Fruit fly (Drosophila melanogaster) whole organism, adult: ENCODE measurements around the gene CG14106.

Experiments used
- CG11617 ChIP-seq: fragments of 200-800 bp; sonication (Bioruptor generic); optimal IDR thresholded peaks from 2 replicates; lab custom pipeline; 2017; ENCODE audit warnings: mild to moderate bottlenecking, missing biosample characterization, missing genetic modification reagents, missing genetic modification characterization
- CG12768 ChIP-seq: fragments of 200-800 bp; sonication (Bioruptor generic); optimal IDR thresholded peaks from 2 replicates; lab custom pipeline; 2017; ENCODE audit warnings: missing biosample characterization, missing genetic modification characterization, mild to moderate bottlenecking, moderate library complexity, missing genetic modification reagents
- CG14711 ChIP-seq: fragments of 200-800 bp; sonication (Bioruptor generic); optimal IDR thresholded peaks from 2 replicates; lab custom pipeline; 2018; ENCODE audit warnings: missing biosample characterization, mild to moderate bottlenecking, missing genetic modification characterization, moderate library complexity
- CG1620 ChIP-seq: fragments of 200-800 bp; sonication (Bioruptor generic); optimal IDR thresholded peaks from 2 replicates; lab custom pipeline; 2016; ENCODE audit warnings: missing biosample characterization, missing genetic modification characterization
- CG33017 ChIP-seq: fragments of 200-800 bp; sonication (Bioruptor generic); optimal IDR thresholded peaks from 2 replicates; lab custom pipeline; 2018; ENCODE audit warnings: missing biosample characterization, mild to moderate bottlenecking, missing genetic modification characterization, moderate library complexity
- CG5204 ChIP-seq: fragments of 200-800 bp; sonication (Bioruptor generic); optimal IDR thresholded peaks from 2 replicates; lab custom pipeline; 2016; ENCODE audit warnings: missing biosample characterization, missing genetic modification characterization
- CG7045 ChIP-seq: fragments of 200-800 bp; sonication (Bioruptor generic); optimal IDR thresholded peaks from 2 replicates; lab custom pipeline; 2017; ENCODE audit warnings: missing biosample characterization, mild to moderate bottlenecking, missing genetic modification characterization
- CG7101 ChIP-seq: fragments of 200-800 bp; sonication (Bioruptor generic); optimal IDR thresholded peaks from 2 replicates; lab custom pipeline; 2018; ENCODE audit warnings: missing biosample characterization, mild to moderate bottlenecking, missing genetic modification characterization, moderate library complexity
- Clk ChIP-seq: fragments of 200-800 bp; sonication (Bioruptor generic); optimal IDR thresholded peaks from 2 replicates; lab custom pipeline; 2017; ENCODE audit warnings: missing biosample characterization, missing genetic modification characterization
- Crg-1 ChIP-seq: fragments of 200-800 bp; sonication (Bioruptor generic); optimal IDR thresholded peaks from 2 replicates; lab custom pipeline; 2016; ENCODE audit warnings: missing biosample characterization, missing genetic modification characterization
- Hr96 ChIP-seq: fragments of 200-800 bp; sonication (Bioruptor generic); optimal IDR thresholded peaks from 2 replicates; lab custom pipeline; 2016; ENCODE audit warnings: missing biosample characterization, missing genetic modification characterization
- Mnt ChIP-seq: fragments of 200-800 bp; sonication (Bioruptor generic); optimal IDR thresholded peaks from 2 replicates; lab custom pipeline; 2016; ENCODE audit warnings: missing biosample characterization, mild to moderate bottlenecking, missing genetic modification characterization
- bab1 ChIP-seq: fragments of 200-800 bp; sonication (Bioruptor generic); optimal IDR thresholded peaks from 3 replicates; lab custom pipeline; 2019; ENCODE audit warnings: missing biosample characterization, mild to moderate bottlenecking, missing genetic modification characterization, moderate library complexity
- cic ChIP-seq: fragments of 200-800 bp; sonication (Bioruptor generic); optimal IDR thresholded peaks from 2 replicates; lab custom pipeline; 2017; ENCODE audit warnings: missing biosample characterization, mild to moderate bottlenecking, missing genetic modification characterization, moderate library complexity
- cnc ChIP-seq, 2 experiments: fragments of >200 bp; optimal IDR thresholded peaks; 2 replicates each; lab custom pipeline; 2017
- kay ChIP-seq: fragments of 200-800 bp; sonication (Bioruptor generic); peaks from one replicate; lab custom pipeline; 2016; ENCODE audit warnings: missing biosample characterization, missing genetic modification characterization, borderline replicate concordance
- ovo ChIP-seq: fragments of 200-800 bp; sonication (Bioruptor generic); optimal IDR thresholded peaks from 2 replicates; lab custom pipeline; 2016; ENCODE audit warnings: missing biosample characterization, missing genetic modification characterization
- pad ChIP-seq: fragments of 200-800 bp; sonication (Bioruptor generic); optimal IDR thresholded peaks from 3 replicates; lab custom pipeline; 2017; ENCODE audit warnings: missing biosample characterization, missing genetic modification characterization, mild to moderate bottlenecking, moderate library complexity, missing genetic modification reagents
- tj ChIP-seq: fragments of 200-800 bp; sonication (Bioruptor generic); optimal IDR thresholded peaks from 3 replicates; lab custom pipeline; 2017; ENCODE audit warnings: missing biosample characterization, mild to moderate bottlenecking, missing genetic modification characterization, moderate library complexity
- toe ChIP-seq: fragments of 200-800 bp; sonication (Bioruptor generic); optimal IDR thresholded peaks from 2 replicates; lab custom pipeline; 2016; ENCODE audit warnings: missing biosample characterization, missing genetic modification characterization

CG14106 gene

DNA sequence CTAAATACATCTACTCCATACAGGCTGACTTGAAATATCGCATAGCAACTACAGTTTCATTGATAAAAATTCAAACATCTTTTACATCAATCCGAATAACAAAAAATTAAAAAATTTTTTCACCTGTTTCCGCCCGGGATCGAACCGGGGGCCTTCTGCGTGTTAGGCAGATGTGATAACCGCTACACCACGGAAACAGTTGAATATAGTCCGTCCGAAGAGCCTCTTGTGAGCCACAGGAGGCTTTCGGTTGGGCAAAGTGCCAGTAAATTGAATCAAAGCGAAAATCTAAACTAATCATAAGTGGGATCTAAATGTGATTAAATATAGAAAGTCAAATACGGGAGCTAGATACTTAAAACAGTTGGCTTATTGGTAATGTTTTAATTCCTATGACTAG lies 8.1 kb upstream of the CG14106 start:
- TF ChIP-seq bab1 (GFP tag; lab: Kevin White, UChicago) (no peak), CG14711 (no peak), pad (GFP tag; lab: Kevin White, UChicago) (no peak), CG7045 (GFP tag; lab: Kevin White, UChicago) (no peak), toe (no peak), Clk (GFP tag; lab: Kevin White, UChicago) (no peak), CG5204 (GFP tag; lab: Kevin White, UChicago) (no peak), Crg-1 (GFP tag; lab: Kevin White, UChicago) (no peak), ovo (GFP tag; lab: Kevin White, UChicago) (no peak), CG7101 (tag; lab: Kevin White, UChicago) (no peak), CG11617 (GFP tag; lab: Kevin White, UChicago) (no peak), kay (GFP tag; lab: Kevin White, UChicago) (no peak), CG1620 (no peak), CG33017 (tag; lab: Kevin White, UChicago) (no peak), cic (GFP tag; lab: Kevin White, UChicago) (no peak), Mnt (GFP tag; lab: Kevin White, UChicago) (no peak), cnc (optimal IDR thresholded peaks at IDR 0.05; lab: Kevin White, UChicago) (no peak), CG12768 (GFP tag; lab: Kevin White, UChicago) (no peak), tj (GFP tag; lab: Kevin White, UChicago) (no peak)

DNA sequence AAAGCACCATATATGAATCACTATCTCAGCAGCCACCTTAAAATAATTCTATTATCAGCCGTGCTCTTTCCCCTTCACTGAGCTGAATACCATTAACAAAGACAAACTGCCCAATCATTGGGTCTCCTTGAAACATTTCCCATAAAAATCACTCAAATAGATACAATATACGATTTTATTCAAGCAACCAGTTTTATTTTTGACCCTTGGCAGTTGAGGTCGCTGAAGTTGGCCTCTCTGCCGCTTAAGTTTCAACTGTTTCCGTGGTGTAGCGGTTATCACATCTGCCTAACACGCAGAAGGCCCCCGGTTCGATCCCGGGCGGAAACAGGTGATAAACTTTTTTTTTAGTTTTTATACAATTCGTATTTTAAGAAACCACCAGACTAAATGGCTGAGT lies 7.3 kb upstream of the CG14106 start:
- TF ChIP-seq CG7045 (GFP tag; lab: Kevin White, UChicago) (no peak), Hr96 (GFP tag; lab: Kevin White, UChicago) (no peak), CG12768 (GFP tag; lab: Kevin White, UChicago) (no peak), CG7101 (tag; lab: Kevin White, UChicago) (no peak), cic (GFP tag; lab: Kevin White, UChicago) (no peak), toe (no peak), cnc (optimal IDR thresholded peaks at IDR 0.05; lab: Kevin White, UChicago) (no peak), CG11617 (GFP tag; lab: Kevin White, UChicago) (no peak)

DNA sequence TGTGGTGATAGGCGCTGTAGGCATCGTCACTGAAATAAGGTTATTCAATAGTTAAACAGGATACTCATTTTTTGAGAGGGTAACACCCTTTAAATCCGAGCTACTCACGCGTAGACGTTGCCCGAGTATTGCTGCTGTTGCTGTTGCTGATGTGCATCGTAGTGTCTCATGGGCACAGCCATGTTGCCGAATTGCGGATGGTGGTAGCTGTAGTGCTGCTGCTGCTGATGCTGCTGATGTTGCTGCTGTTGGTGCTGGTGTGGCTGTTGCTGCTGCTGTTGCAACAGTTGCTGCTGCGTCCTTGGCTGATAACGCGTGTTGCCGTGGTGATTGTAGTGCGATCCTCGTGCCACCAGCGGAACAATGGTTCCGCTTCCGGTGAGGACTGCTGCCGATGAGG lies 4.7 kb upstream of the CG14106 start:
- TF ChIP-seq CG12768 (GFP tag; lab: Kevin White, UChicago), result no peak
- TF ChIP-seq ovo (GFP tag; lab: Kevin White, UChicago), result no peak
- no peak for TF ChIP-seq CG14711
- no peak for TF ChIP-seq Hr96 (GFP tag; lab: Kevin White, UChicago)
- no peak for TF ChIP-seq Clk (GFP tag; lab: Kevin White, UChicago)
- no peak for TF ChIP-seq pad (GFP tag; lab: Kevin White, UChicago)
- no peak for TF ChIP-seq toe
- TF ChIP-seq CG33017 (tag; lab: Kevin White, UChicago), result no peak
- no peak for TF ChIP-seq CG7045 (GFP tag; lab: Kevin White, UChicago)
- TF ChIP-seq CG11617 (GFP tag; lab: Kevin White, UChicago), result no peak
- no peak for TF ChIP-seq Mnt (GFP tag; lab: Kevin White, UChicago)
- TF ChIP-seq cnc (optimal IDR thresholded peaks at IDR 0.05; lab: Kevin White, UChicago), result no peak
- TF ChIP-seq tj (GFP tag; lab: Kevin White, UChicago), result no peak
- no peak for TF ChIP-seq kay (GFP tag; lab: Kevin White, UChicago)

DNA sequence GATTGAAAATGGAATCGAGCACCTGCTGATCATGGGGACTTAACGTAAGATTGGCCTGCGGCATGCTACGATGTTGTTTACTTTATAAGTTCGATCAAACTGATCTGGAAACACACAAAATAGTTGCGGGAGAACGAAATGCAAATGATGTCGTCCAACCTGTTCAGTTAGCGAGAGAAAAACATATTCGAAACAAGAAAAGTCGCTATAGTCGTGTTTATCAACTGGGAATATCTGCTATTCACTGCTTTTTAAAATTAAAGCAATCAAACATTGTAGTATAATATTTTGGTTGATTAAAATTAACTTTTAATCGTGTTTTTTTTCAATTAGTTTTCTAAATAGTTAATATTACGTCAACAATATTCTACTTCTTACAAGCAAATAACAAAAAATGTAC lies 1.1 kb upstream of the CG14106 start, which contains the start of gene CG14105:
TSS of gene CG14105 (minus strand) at position 101 of the 400 bp plus-strand sequence.
- TF ChIP-seq toe (no peak), CG5204 (GFP tag; lab: Kevin White, UChicago) (no peak), cic (GFP tag; lab: Kevin White, UChicago) (no peak), ovo (GFP tag; lab: Kevin White, UChicago) (no peak), CG1620 (no peak)

DNA sequence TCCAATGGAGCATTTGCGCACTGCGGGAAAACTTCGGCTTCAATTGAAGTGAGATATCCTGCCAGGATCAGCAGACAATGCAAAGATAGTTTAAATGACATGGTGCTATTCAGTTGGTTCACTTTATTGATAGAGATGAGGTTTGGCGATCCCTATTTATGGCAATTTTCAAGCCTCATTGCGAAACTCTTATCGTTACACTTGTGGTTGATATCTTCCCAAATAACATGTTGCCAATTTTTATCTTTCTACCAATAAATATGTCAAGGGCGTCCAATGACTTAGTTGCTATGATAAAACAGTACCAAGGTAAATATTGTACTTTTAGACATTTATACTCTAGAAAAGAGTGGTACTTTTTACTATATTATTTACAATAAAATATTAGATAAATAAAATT lies 1.4 kb downstream of the CG14106 start, which contains the start of gene CG33263:
TSS of gene CG33263 (minus strand) at position 101 of the 400 bp plus-strand sequence.
- no peak for TF ChIP-seq CG7101 (tag; lab: Kevin White, UChicago)

DNA sequence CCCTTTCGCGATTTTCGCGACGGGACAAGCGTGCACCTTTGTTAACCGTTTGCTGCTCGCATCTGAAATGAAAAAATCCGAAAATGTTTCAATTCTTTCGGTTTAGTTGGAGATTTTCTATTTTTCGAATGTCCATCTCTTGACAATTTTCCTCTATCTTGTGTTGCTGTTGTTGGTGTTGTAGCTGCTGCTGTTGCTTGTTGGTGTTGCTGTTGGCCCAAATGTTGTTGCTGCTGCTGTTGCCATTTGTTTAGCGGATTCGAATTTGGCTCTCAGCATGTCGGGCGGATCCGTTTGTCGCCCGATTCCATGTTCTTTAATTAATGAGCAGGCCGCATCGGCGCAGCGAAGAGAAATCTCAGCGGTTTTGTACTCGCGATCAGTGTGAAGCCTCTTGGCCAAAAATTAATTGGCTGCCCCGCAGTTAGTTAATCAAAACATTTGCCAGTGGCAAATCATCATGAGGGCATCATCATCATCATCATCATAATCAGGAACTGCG lies 3.1 kb downstream of the CG14106 start, which contains the start of gene CG32121:
TSS of gene CG32121 (minus strand) at position 51 of the 502 bp plus-strand sequence.
- TF ChIP-seq Crg-1 (GFP tag; lab: Kevin White, UChicago), result no peak
- no peak for TF ChIP-seq CG1620
- TF ChIP-seq ovo (GFP tag; lab: Kevin White, UChicago), result no peak
- TF ChIP-seq CG5204 (GFP tag; lab: Kevin White, UChicago), result no peak
- TF ChIP-seq CG12768 (GFP tag; lab: Kevin White, UChicago), result no peak
- no peak for TF ChIP-seq CG7045 (GFP tag; lab: Kevin White, UChicago)
- TF ChIP-seq cic (GFP tag; lab: Kevin White, UChicago), result no peak
- TF ChIP-seq cnc (optimal IDR thresholded peaks at IDR 0.05; lab: Kevin White, UChicago), result no peak
- no peak for TF ChIP-seq CG33017 (tag; lab: Kevin White, UChicago)
- TF ChIP-seq Mnt (GFP tag; lab: Kevin White, UChicago), result no peak
- no peak for TF ChIP-seq Hr96 (GFP tag; lab: Kevin White, UChicago)
- no peak for TF ChIP-seq CG11617 (GFP tag; lab: Kevin White, UChicago)
- no peak for TF ChIP-seq Clk (GFP tag; lab: Kevin White, UChicago)
- TF ChIP-seq bab1 (GFP tag; lab: Kevin White, UChicago), result no peak
- no peak for TF ChIP-seq toe
- no peak for TF ChIP-seq kay (GFP tag; lab: Kevin White, UChicago)
